Fruit fly (Drosophila melanogaster): ENCODE data around the gene CG3961.

The CG3961 gene

DNA sequence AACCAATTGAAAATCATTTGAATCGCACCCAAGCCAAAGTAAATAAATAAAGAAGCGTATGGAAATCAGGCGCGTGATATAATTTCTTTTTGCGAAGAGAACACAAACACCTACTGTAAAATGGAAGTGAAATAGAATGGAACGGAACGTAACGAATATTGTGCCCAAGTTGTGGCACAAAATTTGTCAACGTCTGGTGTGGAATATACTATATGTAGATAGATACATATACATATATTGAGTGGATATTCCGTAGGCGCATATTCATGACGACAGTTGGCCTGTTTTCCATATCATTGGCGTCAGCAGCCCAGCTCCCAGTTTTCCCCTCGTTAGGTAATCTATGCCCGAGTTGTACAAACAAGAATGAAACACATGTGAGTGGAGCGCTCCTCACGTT, 58.1 kb downstream of the CG3961 start (continued):
- TF ChIP-seq sc (optimal IDR thresholded peaks at IDR 0.05), result no peak
- TF ChIP-seq sc (GFP tag; optimal IDR thresholded peaks at IDR 0.05), result no peak
- TF ChIP-seq CG14050 (GFP tag; IDR thresholded peaks at IDR 0.05), result no peak
- no peak for TF ChIP-seq fd3F (GFP tag; optimal IDR thresholded peaks at IDR 0.05)
- no peak for TF ChIP-seq grn (GFP tag; optimal IDR thresholded peaks at IDR 0.05)
- TF ChIP-seq ssp (GFP tag; IDR thresholded peaks at IDR 0.05), result no peak
- TF ChIP-seq NFAT (GFP tag; IDR thresholded peaks at IDR 0.05), result no peak
- peak in 1 of 2 experiments; percentile 57 for TF ChIP-seq Pdp1 (GFP tag; optimal IDR thresholded peaks at IDR 0.05)
- no peak for TF ChIP-seq CG14965 (GFP tag; optimal IDR thresholded peaks at IDR 0.05; ENCODE audit: borderline replicate concordance)
- no peak for TF ChIP-seq CG11695 (GFP tag; IDR thresholded peaks at IDR 0.05)
- TF ChIP-seq sna (GFP tag; IDR thresholded peaks at IDR 0.05; ENCODE audit: partially characterized antibody), result no peak
- TF ChIP-seq CG5953 (GFP tag; IDR thresholded peaks at IDR 0.05), result no peak
- 0 out of 4 replicates have a peak, but pooled peaks have one; percentile 44 for TF ChIP-seq chinmo (GFP tag; IDR thresholded peaks at IDR 0.05; ENCODE audit: partially characterized antibody)
- TF ChIP-seq Neu2 (GFP tag; optimal IDR thresholded peaks at IDR 0.05; ENCODE audit: borderline replicate concordance), result no peak
- TF ChIP-seq pum (GFP tag; optimal IDR thresholded peaks at IDR 0.05), result no peak
- TF ChIP-seq CG6854 (GFP tag; optimal IDR thresholded peaks at IDR 0.05), result no peak
- no peak for TF ChIP-seq wdn (GFP tag; IDR thresholded peaks at IDR 0.05)
- TF ChIP-seq Jarid2 (GFP tag; optimal IDR thresholded peaks at IDR 0.05), result no peak
- TF ChIP-seq twi (tag; optimal IDR thresholded peaks at IDR 0.05), result no peak
- no peak for TF ChIP-seq HmgZ (tag; optimal IDR thresholded peaks at IDR 0.05)
- no peak for TF ChIP-seq CG12104 (GFP tag; optimal IDR thresholded peaks at IDR 0.05)
- no peak for TF ChIP-seq CG6791 (GFP tag; IDR thresholded peaks at IDR 0.05; ENCODE audit: partially characterized antibody)
- TF ChIP-seq jigr1 (GFP tag; IDR thresholded peaks at IDR 0.05), result no peak
- peak; percentile 21 for TF ChIP-seq pfk (GFP tag; optimal IDR thresholded peaks at IDR 0.05)
- no peak for TF ChIP-seq CG8359 (GFP tag; optimal IDR thresholded peaks at IDR 0.05; ENCODE audit: borderline replicate concordance)
- no peak for TF ChIP-seq vfl (GFP tag; optimal IDR thresholded peaks at IDR 0.05)
- TF ChIP-seq onecut (GFP tag; IDR thresholded peaks at IDR 0.05), result no peak
- no peak for TF ChIP-seq CG11456 (GFP tag; IDR thresholded peaks at IDR 0.05)

DNA sequence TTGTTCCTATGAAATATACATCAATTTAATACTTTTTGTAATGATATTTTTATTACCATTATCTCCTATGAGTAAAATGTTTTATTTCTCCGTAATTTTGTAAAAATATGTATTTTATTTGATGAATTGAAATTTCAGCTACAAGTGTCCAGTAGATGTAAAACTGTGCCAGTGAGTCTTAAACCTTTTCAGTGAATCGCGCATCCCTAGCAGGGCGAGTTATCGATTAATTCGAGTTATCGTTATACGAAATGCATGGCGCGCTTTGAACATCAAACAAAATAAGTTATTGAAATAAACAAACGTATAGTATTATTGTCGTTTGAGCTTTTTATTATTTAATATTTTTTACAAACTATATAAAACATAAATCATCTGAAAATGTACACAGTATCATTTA, 62.0 kb downstream of the CG3961 start:
- TF ChIP-seq CG6272 (GFP tag; IDR thresholded peaks at IDR 0.05), result no peak
- peak; percentile 67; the same call in 3 of the 4 replicates for TF ChIP-seq Dll (GFP tag; IDR thresholded peaks at IDR 0.05; ENCODE audit: partially characterized antibody)
- no peak for TF ChIP-seq nau (GFP tag; optimal IDR thresholded peaks at IDR 0.05)
- no peak for TF ChIP-seq CG18764 (GFP tag; optimal IDR thresholded peaks at IDR 0.05)
- no peak for TF ChIP-seq CG4424 (GFP tag; optimal IDR thresholded peaks at IDR 0.05)
- TF ChIP-seq CG3847 (GFP tag; IDR thresholded peaks at IDR 0.05), result no peak
- no peak for TF ChIP-seq p53 (GFP tag; optimal IDR thresholded peaks at IDR 0.05)
- peak; percentile 16 for TF ChIP-seq CG1529 (GFP tag; optimal IDR thresholded peaks at IDR 0.05)
- TF ChIP-seq Bteb2 (GFP tag; optimal IDR thresholded peaks at IDR 0.05), result no peak
- no peak for TF ChIP-seq CG31441 (GFP tag; IDR thresholded peaks at IDR 0.05)
- TF ChIP-seq CG42726 (GFP tag; IDR thresholded peaks at IDR 0.05; ENCODE audit: partially characterized antibody), result peak; percentile 77; the same call in 1 of the 2 replicates
- no peak for TF ChIP-seq CG31365 (tag; optimal IDR thresholded peaks at IDR 0.05)
- peak; percentile 83 for TF ChIP-seq Bgb (GFP tag; IDR thresholded peaks at IDR 0.05; ENCODE audit: partially characterized antibody)
- TF ChIP-seq pzg (GFP tag; optimal IDR thresholded peaks at IDR 0.05), result peak; percentile 67
- no peak for TF ChIP-seq CG10366 (GFP tag; IDR thresholded peaks at IDR 0.05)
- no peak for TF ChIP-seq CG8359 (GFP tag; optimal IDR thresholded peaks at IDR 0.05; ENCODE audit: borderline replicate concordance)
- no peak; the same call in 2 of the 3 replicates for TF ChIP-seq row (GFP tag; IDR thresholded peaks at IDR 0.05)
- peak; percentile 24 for TF ChIP-seq nmo (GFP tag; optimal IDR thresholded peaks at IDR 0.05)
- no peak for TF ChIP-seq hth (optimal IDR thresholded peaks at IDR 0.05)
- no peak for TF ChIP-seq CG6175 (GFP tag; IDR thresholded peaks at IDR 0.05)
- no peak for TF ChIP-seq pros (GFP tag; optimal IDR thresholded peaks at IDR 0.05)
- TF ChIP-seq Hand (GFP tag; optimal IDR thresholded peaks at IDR 0.05), result no peak
- no peak for TF ChIP-seq lola (GFP tag; optimal IDR thresholded peaks at IDR 0.05)
- TF ChIP-seq amos (GFP tag; IDR thresholded peaks at IDR 0.05; ENCODE audit: partially characterized antibody), result peak; percentile 75; the same call in 1 of the 2 replicates
- TF ChIP-seq CG10147 (GFP tag; optimal IDR thresholded peaks at IDR 0.05), result no peak

Data from whole organism, embryonic.